Fruit fly (Drosophila melanogaster): ENCODE data around the gene se.

Gene se

dm6 chr3L:8520252-8520651 lies at the start of gene se:
se (plus strand) TSS chr3L:8520552.
- TF ChIP-seq CG8478 (optimal IDR thresholded peaks at IDR 0.05), result no peak
- TF ChIP-seq CTCF (optimal IDR thresholded peaks at IDR 0.05), result no peak

- TF ChIP-seq CTCF (optimal IDR thresholded peaks at IDR 0.05) (no peak), CG8478 (optimal IDR thresholded peaks at IDR 0.05) (no peak)
These were observed 39.4 kb upstream of the se start for dm6 chr3L:8480944-8481343.

dm6 chr3L:8506975-8507441 lies 13.3 kb upstream of the se start, which contains the start of gene CG43163:
CG43163 (minus strand) TSS chr3L:8507146.
- no peak for TF ChIP-seq CG8478 (optimal IDR thresholded peaks at IDR 0.05)
- TF ChIP-seq CTCF (optimal IDR thresholded peaks at IDR 0.05), result peak in 1 of 2 experiments; percentile 29

- TF ChIP-seq CG8478 (optimal IDR thresholded peaks at IDR 0.05) (no peak), CTCF (optimal IDR thresholded peaks at IDR 0.05) (no peak)
These were observed 10.7 kb upstream of the se start, which contains the start of the genes ZC3H3 and Pus7 for dm6 chr3L:8509567-8510109. ZC3H3 (minus strand) TSS chr3L:8509763. Pus7 (plus strand) TSS chr3L:8510003.

dm6 chr3L:8512428-8512827 lies 7.9 kb upstream of the se start, which contains the start of gene CG6765:
CG6765 (plus strand) TSS chr3L:8512767.
- no peak for TF ChIP-seq CTCF (optimal IDR thresholded peaks at IDR 0.05)
- no peak for TF ChIP-seq CG8478 (optimal IDR thresholded peaks at IDR 0.05)

dm6 chr3L:8513258-8513657 lies 7.1 kb upstream of the se start:
- TF ChIP-seq CTCF (optimal IDR thresholded peaks at IDR 0.05), result no peak
- no peak for TF ChIP-seq CG8478 (optimal IDR thresholded peaks at IDR 0.05)

dm6 chr3L:8514768-8515167 lies 5.6 kb upstream of the se start, which contains the start of gene CG6683:
CG6683 (minus strand) TSS chr3L:8514921.
- no peak for TF ChIP-seq CG8478 (optimal IDR thresholded peaks at IDR 0.05)

dm6 chr3L:8518516-8519087 lies 1.8 kb upstream of the se start, which contains the start of gene GstO3:
GstO3 (plus strand) TSS chr3L:8518885.
- no peak for TF ChIP-seq CG8478 (optimal IDR thresholded peaks at IDR 0.05)
- no peak for TF ChIP-seq CTCF (optimal IDR thresholded peaks at IDR 0.05)

- TF ChIP-seq CTCF (optimal IDR thresholded peaks at IDR 0.05), result no peak
- TF ChIP-seq CG8478 (optimal IDR thresholded peaks at IDR 0.05), result no peak
These were observed 1.1 kb upstream of the se start for dm6 chr3L:8519232-8519631.

- TF ChIP-seq CTCF (optimal IDR thresholded peaks at IDR 0.05) (no peak), CG8478 (optimal IDR thresholded peaks at IDR 0.05) (no peak)
These were observed 2.9 kb downstream of the se start, which contains the start of gene GstO2 for dm6 chr3L:8523257-8523656. GstO2 (minus strand) TSS chr3L:8523501.

- peak in 1 of 2 experiments; percentile 31 for TF ChIP-seq CTCF (optimal IDR thresholded peaks at IDR 0.05)
- TF ChIP-seq CG8478 (optimal IDR thresholded peaks at IDR 0.05), result no peak
These were observed 4.7 kb downstream of the se start, which contains the start of the genes GstO1 and foi for dm6 chr3L:8524816-8525625. GstO1 (minus strand) TSS chr3L:8524866. foi (plus strand) TSS chr3L:8525244.

- TF ChIP-seq CG8478 (optimal IDR thresholded peaks at IDR 0.05), result no peak
These were observed 5.5 kb downstream of the se start for dm6 chr3L:8525691-8526421.

- TF ChIP-seq CG8478 (optimal IDR thresholded peaks at IDR 0.05), result no peak
- TF ChIP-seq CTCF (optimal IDR thresholded peaks at IDR 0.05), result no peak
These were observed 7.5 kb downstream of the se start for dm6 chr3L:8527829-8528228.

- TF ChIP-seq CG8478 (optimal IDR thresholded peaks at IDR 0.05), result no peak
- no peak for TF ChIP-seq CTCF (optimal IDR thresholded peaks at IDR 0.05)
These were observed 8.2 kb downstream of the se start for dm6 chr3L:8528546-8528945.

- TF ChIP-seq CTCF (optimal IDR thresholded peaks at IDR 0.05) (no peak), CG8478 (optimal IDR thresholded peaks at IDR 0.05) (no peak)
These were observed 9.3 kb downstream of the se start for dm6 chr3L:8529701-8530100.

Measured in S2 (cell line).